Fruit fly (Drosophila melanogaster): ENCODE measurements around the gene CG12535.
A peak's percentile ranks its signal among the peaks of the same experiment; 100 is the strongest.

Gene CG12535

DNA sequence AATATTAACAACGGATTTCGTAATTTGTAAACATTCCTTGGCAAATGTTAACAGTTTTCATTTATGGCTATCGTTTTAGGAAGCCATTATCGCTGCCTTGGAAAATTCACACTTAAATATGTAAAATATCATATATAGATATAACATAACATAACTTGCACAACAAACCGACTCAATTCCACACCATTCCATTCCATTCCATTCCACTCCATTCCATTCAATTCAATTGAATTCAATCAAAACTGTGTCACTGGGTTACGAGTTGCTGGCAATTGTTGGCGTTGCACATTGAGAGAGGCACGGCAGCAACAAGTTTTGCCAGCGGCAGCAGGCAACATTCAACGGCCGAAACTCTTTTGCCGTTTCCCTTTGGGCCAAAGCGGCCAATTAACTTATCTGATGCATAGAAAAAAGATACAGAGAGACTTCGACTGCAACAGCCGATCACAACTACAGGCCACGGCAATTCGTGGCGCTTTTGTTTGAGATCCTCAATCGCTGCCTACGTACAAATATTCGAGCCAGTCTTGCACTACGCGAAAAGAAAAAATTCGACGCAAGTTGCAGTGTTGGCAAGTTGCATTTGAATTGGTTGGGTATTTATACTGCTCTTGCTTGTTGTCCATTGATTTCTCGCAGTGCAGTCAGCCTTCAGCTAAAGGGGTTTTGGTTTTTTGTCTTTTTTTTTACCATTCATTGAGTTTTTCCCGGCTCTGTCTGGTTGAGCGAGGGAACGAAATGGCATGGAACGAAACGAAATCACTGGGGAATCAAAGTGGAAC lies 4.5 kb upstream of the CG12535 start (continued):
- no peak for TF ChIP-seq CG13287 (GFP tag; IDR thresholded peaks at IDR 0.05; ENCODE audit: partially characterized antibody)
- peak; percentile 21 for TF ChIP-seq sqz (GFP tag; optimal IDR thresholded peaks at IDR 0.05)

dm6 chrX:3451916-3452315 lies 3.2 kb upstream of the CG12535 start:
- TF ChIP-seq CG5953 (GFP tag; IDR thresholded peaks at IDR 0.05) (no peak), Trl (optimal IDR thresholded peaks at IDR 0.05) (peak in 1 of 2 experiments; percentile 11), Trl (GFP tag; optimal IDR thresholded peaks at IDR 0.05) (no peak), sens (GFP tag) (peak; percentile 45), cato (GFP tag; optimal IDR thresholded peaks at IDR 0.05; ENCODE audit: borderline replicate concordance) (no peak), yki (optimal IDR thresholded peaks at IDR 0.05) (no peak), CG7963 (GFP tag; IDR thresholded peaks at IDR 0.05; ENCODE audit: partially characterized antibody) (no peak), oc (tag; optimal IDR thresholded peaks at IDR 0.05) (no peak), CG1602 (GFP tag; optimal IDR thresholded peaks at IDR 0.05) (no peak), bbx (GFP tag; IDR thresholded peaks at IDR 0.05; ENCODE audit: partially characterized antibody) (no peak), Atf-2 (GFP tag; optimal IDR thresholded peaks at IDR 0.05) (no peak), CG4424 (GFP tag; optimal IDR thresholded peaks at IDR 0.05) (no peak), Drgx (GFP tag; IDR thresholded peaks at IDR 0.05) (peak; percentile 52; the same call in 1 of the 2 replicates), tll (GFP tag; optimal IDR thresholded peaks at IDR 0.05) (no peak)

DNA sequence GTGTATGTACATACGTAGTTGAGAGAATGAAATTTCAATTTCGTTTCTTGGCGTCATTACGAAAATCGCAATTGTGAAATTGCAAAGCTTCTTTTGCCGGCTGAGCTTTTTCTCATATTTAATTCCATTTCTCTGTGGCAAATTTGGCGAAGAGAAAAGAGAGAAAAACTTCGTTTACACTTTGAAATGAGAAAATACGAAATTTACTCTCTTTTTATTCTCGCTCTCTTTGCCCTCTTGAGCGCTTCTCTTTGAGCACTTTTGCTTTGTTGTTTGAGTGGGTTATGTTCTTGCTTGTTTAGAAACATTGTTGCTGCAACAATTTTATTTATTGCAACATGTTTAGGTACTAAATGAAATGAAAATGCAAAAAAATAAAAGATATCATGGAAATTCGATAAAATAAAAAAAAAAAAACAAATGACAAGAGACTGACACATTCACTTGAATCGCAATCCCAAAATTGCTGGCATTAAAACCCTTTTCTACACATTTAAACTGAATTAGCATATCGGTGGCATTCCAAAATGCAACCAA lies 2.6 kb upstream of the CG12535 start:
- TF ChIP-seq z (GFP tag; IDR thresholded peaks at IDR 0.05) (peak; percentile 96), CG18476 (GFP tag; optimal IDR thresholded peaks at IDR 0.05) (no peak), Pdp1 (GFP tag; optimal IDR thresholded peaks at IDR 0.05) (no peak), CG14014 (GFP tag; IDR thresholded peaks at IDR 0.05) (no peak), dm (GFP tag; optimal IDR thresholded peaks at IDR 0.05) (no peak), grn (GFP tag; optimal IDR thresholded peaks at IDR 0.05) (no peak), maf-S (GFP tag; optimal IDR thresholded peaks at IDR 0.05) (no peak), yki (optimal IDR thresholded peaks at IDR 0.05) (peak; percentile 53), CG13287 (GFP tag; IDR thresholded peaks at IDR 0.05; ENCODE audit: partially characterized antibody) (0 out of 2 replicates have a peak, but pooled peaks have one; percentile 22), CG11504 (tag; optimal IDR thresholded peaks at IDR 0.05) (peak; percentile 98), CG31365 (tag; optimal IDR thresholded peaks at IDR 0.05) (no peak), sna (GFP tag; IDR thresholded peaks at IDR 0.05; ENCODE audit: partially characterized antibody) (peak; percentile 26; the same call in 1 of the 2 replicates), CG34224 (GFP tag; IDR thresholded peaks at IDR 0.05; ENCODE audit: partially characterized antibody) (peak; percentile 60), lbe (GFP tag; optimal IDR thresholded peaks at IDR 0.05) (peak; percentile 26), sqz (GFP tag; optimal IDR thresholded peaks at IDR 0.05) (peak; percentile 38), repo (GFP tag; optimal IDR thresholded peaks at IDR 0.05) (no peak), zen2 (GFP tag; IDR thresholded peaks at IDR 0.05; ENCODE audit: partially characterized antibody) (peak; percentile 56; the same call in 1 of the 3 replicates), Lpt (GFP tag; optimal IDR thresholded peaks at IDR 0.05) (no peak), sd (tag; optimal IDR thresholded peaks at IDR 0.05) (peak; percentile 14), nom (GFP tag; optimal IDR thresholded peaks at IDR 0.05) (peak; percentile 4), CG10366 (GFP tag; IDR thresholded peaks at IDR 0.05) (no peak), da (GFP tag; optimal IDR thresholded peaks at IDR 0.05) (no peak), Trl (optimal IDR thresholded peaks at IDR 0.05) (peak; percentile 87 to 96), Trl (GFP tag; optimal IDR thresholded peaks at IDR 0.05) (no peak), chinmo (GFP tag; IDR thresholded peaks at IDR 0.05; ENCODE audit: partially characterized antibody) (peak; percentile 80; the same call in 3 of the 4 replicates), CG3163 (GFP tag; optimal IDR thresholded peaks at IDR 0.05) (peak; percentile 90)
